Worm (Caenorhabditis elegans) whole organism, midembryonic: Measurements from ENCODE around the gene F32H5.1.

ENCODE experiments used
- T22C8.4 ChIP-seq: fragments of 200-800 bp; sonication (Bioruptor generic); IDR thresholded peaks from 2 replicates; pipeline ENCODE4 v1.3.6; 2022; ENCODE audit warnings: missing genetic modification characterization, missing compliant biosample characterization
- cog-1 ChIP-seq: sonication (generic microtip); optimal IDR thresholded peaks from 2 replicates; lab custom pipeline; 2016; ENCODE audit warnings: missing genetic modification characterization, missing compliant biosample characterization
- flt-1 ChIP-seq: fragments of 200-800 bp; sonication (Bioruptor generic); IDR thresholded peaks from 2 replicates; pipeline ENCODE4 v1.3.6; 2022; ENCODE audit warnings: missing genetic modification characterization, missing compliant biosample characterization
- klf-2 ChIP-seq: fragments of 200-800 bp; sonication (Bioruptor generic); conservative IDR thresholded peaks from 2 replicates; pipeline ENCODE4 v1.3.6; 2022; ENCODE audit warnings: missing genetic modification reagents, missing genetic modification characterization, missing compliant biosample characterization
- med-1 ChIP-seq: sonication (generic microtip); optimal IDR thresholded peaks from 2 replicates; lab custom pipeline; 2017; ENCODE audit warnings: missing genetic modification characterization, mild to moderate bottlenecking, missing compliant biosample characterization, antibody characterized with exemption, missing genetic modification reagents; ENCODE audit not compliant: insufficient read depth
- ref-1 ChIP-seq: fragments of 200-800 bp; sonication (Bioruptor generic); conservative IDR thresholded peaks from 2 replicates; pipeline ENCODE4 v1.3.6; 2022; ENCODE audit warnings: missing genetic modification reagents, missing genetic modification characterization, missing compliant biosample characterization
- tab-1 ChIP-seq: fragments of 200-800 bp; sonication (Bioruptor generic); IDR thresholded peaks from 2 replicates; pipeline ENCODE4 v1.3.6; 2022; ENCODE audit warnings: missing genetic modification characterization, missing compliant biosample characterization
- ztf-23 ChIP-seq: fragments of 200-800 bp; sonication (Bioruptor generic); IDR thresholded peaks from 2 replicates; pipeline ENCODE4 v1.3.6; 2022; ENCODE audit warnings: missing genetic modification reagents, missing genetic modification characterization, missing compliant biosample characterization
- ztf-29 ChIP-seq: fragments of 200-800 bp; sonication (Bioruptor generic); IDR thresholded peaks from 2 replicates; pipeline ENCODE4 v1.3.6; 2022; ENCODE audit warnings: missing genetic modification reagents, missing genetic modification characterization, missing compliant biosample characterization

F32H5.1 gene

ce11 chrV:13335883-13336419, 21.9 kb downstream of the F32H5.1 start, which contains the start of gene C50B6.9:
C50B6.9 (plus strand) TSS chrV:13336369.
- TF ChIP-seq ref-1 (GFP tag; lab: Robert Waterston, UW) (no peak), ztf-29 (GFP tag; lab: Robert Waterston, UW) (no peak), T22C8.4 (GFP tag; lab: Robert Waterston, UW) (no peak), klf-2 (no peak), flt-1 (no peak), tab-1 (GFP tag; lab: Robert Waterston, UW) (no peak), med-1 (GFP tag; lab: Kevin White, UChicago) (no peak), ztf-23 (GFP tag; lab: Robert Waterston, UW) (no peak)

DNA sequence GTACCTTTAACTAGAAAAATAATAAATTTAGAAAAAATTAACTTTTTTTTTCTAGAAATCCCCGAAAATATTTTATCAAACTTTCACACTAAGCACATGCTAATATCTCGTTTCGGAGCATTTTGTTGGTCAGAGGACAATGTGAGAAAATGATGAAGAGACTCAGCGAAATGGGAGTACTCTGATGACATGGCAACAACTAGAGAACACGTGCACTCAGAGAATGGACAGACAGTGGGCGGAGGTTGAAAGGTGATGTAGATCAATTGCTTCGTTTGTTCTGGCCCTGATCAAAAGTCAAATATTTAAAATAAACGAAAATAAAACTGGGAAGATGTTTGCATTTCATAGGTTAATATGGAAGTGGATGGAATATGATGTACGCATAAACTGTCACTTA, 23.4 kb downstream of the F32H5.1 start:
- TF ChIP-seq ref-1 (GFP tag; lab: Robert Waterston, UW) = no peak
- no peak for TF ChIP-seq med-1 (GFP tag; lab: Kevin White, UChicago)
- no peak for TF ChIP-seq klf-2
- no peak for TF ChIP-seq ztf-29 (GFP tag; lab: Robert Waterston, UW)
- no peak for TF ChIP-seq T22C8.4 (GFP tag; lab: Robert Waterston, UW)
- TF ChIP-seq ztf-23 (GFP tag; lab: Robert Waterston, UW) = no peak
- no peak for TF ChIP-seq tab-1 (GFP tag; lab: Robert Waterston, UW)
- no peak for TF ChIP-seq cog-1
- no peak for TF ChIP-seq flt-1

ce11 chrV:13333386-13334180, 24.3 kb downstream of the F32H5.1 start, which contains the start of gene nhr-168:
nhr-168 (minus strand) TSS chrV:13333871.
- TF ChIP-seq T22C8.4 (GFP tag; lab: Robert Waterston, UW) (no peak), tab-1 (GFP tag; lab: Robert Waterston, UW) (no peak), ref-1 (GFP tag; lab: Robert Waterston, UW) (no peak), cog-1 (no peak), ztf-29 (GFP tag; lab: Robert Waterston, UW) (no peak), klf-2 (no peak), ztf-23 (GFP tag; lab: Robert Waterston, UW) (no peak), flt-1 (no peak), med-1 (GFP tag; lab: Kevin White, UChicago) (no peak)

- TF ChIP-seq T22C8.4 (GFP tag; lab: Robert Waterston, UW) (no peak), ztf-29 (GFP tag; lab: Robert Waterston, UW) (no peak), cog-1 (no peak), flt-1 (no peak), ztf-23 (GFP tag; lab: Robert Waterston, UW) (no peak), tab-1 (GFP tag; lab: Robert Waterston, UW) (no peak), klf-2 (no peak), ref-1 (GFP tag; lab: Robert Waterston, UW) (no peak), med-1 (GFP tag; lab: Kevin White, UChicago) (no peak)
These were observed 26.9 kb downstream of the F32H5.1 start, which contains the start of gene nhr-129 for ce11 chrV:13330919-13331318. nhr-129 (minus strand) TSS chrV:13331019.

- TF ChIP-seq klf-2 (no peak), ref-1 (GFP tag; lab: Robert Waterston, UW) (no peak), cog-1 (no peak), tab-1 (GFP tag; lab: Robert Waterston, UW) (no peak)
These were observed 30.4 kb downstream of the F32H5.1 start, which contains the start of gene str-37 for ce11 chrV:13327463-13327862. str-37 (plus strand) TSS chrV:13327763.

ce11 chrV:13324933-13325760, 32.7 kb downstream of the F32H5.1 start, which contains the start of gene C50B6.7:
C50B6.7 (minus strand) TSS chrV:13324983.
- no peak for TF ChIP-seq ztf-29 (GFP tag; lab: Robert Waterston, UW)
- no peak for TF ChIP-seq tab-1 (GFP tag; lab: Robert Waterston, UW)
- no peak for TF ChIP-seq cog-1
- TF ChIP-seq klf-2 = no peak
- no peak for TF ChIP-seq ztf-23 (GFP tag; lab: Robert Waterston, UW)
- TF ChIP-seq flt-1 = no peak
- TF ChIP-seq T22C8.4 (GFP tag; lab: Robert Waterston, UW) = no peak
- no peak for TF ChIP-seq med-1 (GFP tag; lab: Kevin White, UChicago)

ce11 chrV:13320676-13321075, 37.2 kb downstream of the F32H5.1 start, which contains the start of gene srh-15:
srh-15 (plus strand) TSS chrV:13320976.
- no peak for TF ChIP-seq T22C8.4 (GFP tag; lab: Robert Waterston, UW)
- TF ChIP-seq ztf-23 (GFP tag; lab: Robert Waterston, UW) = no peak
- TF ChIP-seq med-1 (GFP tag; lab: Kevin White, UChicago) = no peak
- no peak for TF ChIP-seq klf-2
- no peak for TF ChIP-seq cog-1
- TF ChIP-seq ref-1 (GFP tag; lab: Robert Waterston, UW) = no peak
- TF ChIP-seq tab-1 (GFP tag; lab: Robert Waterston, UW) = no peak

DNA sequence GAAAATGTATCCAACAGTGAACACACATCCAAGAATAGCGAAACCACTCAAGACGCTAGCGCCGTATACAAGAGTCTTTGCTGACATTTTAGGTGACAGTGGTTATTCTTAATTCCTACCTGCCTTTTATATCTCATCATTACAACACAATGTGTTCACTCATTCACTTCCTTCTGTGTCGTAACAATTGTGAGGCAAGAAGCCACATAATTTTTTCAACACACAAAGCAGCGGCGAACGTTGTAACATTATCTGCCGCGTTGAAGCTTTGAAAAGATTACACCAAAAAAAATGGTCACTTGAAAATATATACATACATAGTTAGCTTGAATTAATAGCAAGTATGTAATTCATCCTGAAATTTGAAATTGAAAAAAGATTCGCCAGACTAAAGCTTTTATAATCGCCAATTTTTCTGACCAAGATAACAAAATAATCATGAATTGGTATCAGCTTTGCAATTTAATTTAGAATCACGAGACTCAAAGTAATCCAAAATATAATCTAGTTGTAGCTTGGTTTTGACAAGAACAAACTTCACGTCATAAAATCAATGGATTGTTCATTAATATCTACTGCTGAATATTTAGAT, 39.8 kb downstream of the F32H5.1 start, which contains the start of the genes col-161 and srh-18:
Gene col-161, minus strand, starts transcription at position 101 of the 592 bp plus-strand sequence.
Gene srh-18, plus strand, starts transcription at position 542 of the 592 bp plus-strand sequence.
- no peak for TF ChIP-seq klf-2
- no peak for TF ChIP-seq ref-1 (GFP tag; lab: Robert Waterston, UW)
- TF ChIP-seq ztf-29 (GFP tag; lab: Robert Waterston, UW) = no peak
- TF ChIP-seq tab-1 (GFP tag; lab: Robert Waterston, UW) = no peak
- no peak for TF ChIP-seq flt-1
- TF ChIP-seq T22C8.4 (GFP tag; lab: Robert Waterston, UW) = no peak
- TF ChIP-seq med-1 (GFP tag; lab: Kevin White, UChicago) = no peak
- TF ChIP-seq ztf-23 (GFP tag; lab: Robert Waterston, UW) = no peak
- TF ChIP-seq cog-1 = no peak
